Worm (Caenorhabditis elegans): ENCODE results near the gene nspb-5.
A peak's percentile ranks its signal among the peaks of the same experiment; 100 is the strongest.
"Not testable (repeated sequence)": the region's sequence is repeated elsewhere in the genome, so short reads cannot be mapped to it uniquely, and the experiment has no call there.

The nspb-5 gene

ce11 chrIV:6585397-6585921 lies 13.4 kb upstream of the nspb-5 start, which contains the start of the genes F38A5.2 and dnj-11 (continued):
- peak; percentile 58 for TF ChIP-seq hlh-11 (tag; optimal IDR thresholded peaks at IDR 0.05)
- TF ChIP-seq pha-4 (GFP tag; IDR thresholded peaks at IDR 0.05): no peak
- peak; percentile 80 for TF ChIP-seq pha-4 (tag; optimal IDR thresholded peaks at IDR 0.05)
- TF ChIP-seq ztf-11 (tag; optimal IDR thresholded peaks at IDR 0.05): no peak
- TF ChIP-seq zip-2 (tag; optimal IDR thresholded peaks at IDR 0.05): no peak
- TF ChIP-seq ces-1 (GFP tag; optimal IDR thresholded peaks at IDR 0.05): no peak
- TF ChIP-seq aha-1 (tag): peak; percentile 95
- no peak for TF ChIP-seq ceh-32 (tag; optimal IDR thresholded peaks at IDR 0.05; ENCODE audit: poor library complexity)
- no peak for TF ChIP-seq ceh-28 (tag; optimal IDR thresholded peaks at IDR 0.05)
- TF ChIP-seq lir-3 (tag; optimal IDR thresholded peaks at IDR 0.05): no peak
- peak; percentile 66 for TF ChIP-seq snpc-1.2 (GFP tag; IDR thresholded peaks at IDR 0.05)
- no peak for TF ChIP-seq pqm-1 (tag; optimal IDR thresholded peaks at IDR 0.05)

- peak; percentile 51; the same call in 1 of the 2 replicates for TF ChIP-seq snpc-1.2 (GFP tag; IDR thresholded peaks at IDR 0.05)
- no peak for TF ChIP-seq nhr-48 (tag; optimal IDR thresholded peaks at IDR 0.05)
- TF ChIP-seq ctbp-1 (GFP tag; IDR thresholded peaks at IDR 0.05): no peak
- TF ChIP-seq lin-39 (tag; optimal IDR thresholded peaks at IDR 0.05): no peak
- TF ChIP-seq unc-62 (GFP tag; optimal IDR thresholded peaks at IDR 0.05 in 1 of 2): no peak
- no peak for TF ChIP-seq unc-62 (tag; optimal IDR thresholded peaks at IDR 0.05)
- TF ChIP-seq lin-38 (GFP tag; IDR thresholded peaks at IDR 0.05): 0 out of 2 replicates have a peak, but pooled peaks have one; percentile 14
- no peak for TF ChIP-seq egl-27 (tag; optimal IDR thresholded peaks at IDR 0.05)
- no peak for TF ChIP-seq nhr-10 (tag; optimal IDR thresholded peaks at IDR 0.05)
- TF ChIP-seq daf-12 (tag; optimal IDR thresholded peaks at IDR 0.05): no peak
- TF ChIP-seq hmg-1.1 (GFP tag; IDR thresholded peaks at IDR 0.05): no peak
- TF ChIP-seq dve-1 (tag; optimal IDR thresholded peaks at IDR 0.05; ENCODE audit: insufficient read depth): no peak
- no peak for TF ChIP-seq zip-11 (GFP tag; IDR thresholded peaks at IDR 0.05)
- TF ChIP-seq madf-5 (GFP tag; IDR thresholded peaks at IDR 0.05): no peak
- no peak for TF ChIP-seq pqm-1 (tag; optimal IDR thresholded peaks at IDR 0.05)
These were observed 10.7 kb upstream of the nspb-5 start for ce11 chrIV:6588080-6588613.

- TF ChIP-seq php-3 (GFP tag; IDR thresholded peaks at IDR 0.05) (peak; percentile 65), pqm-1 (tag; optimal IDR thresholded peaks at IDR 0.05) (peak; percentile 80), dmd-9 (GFP tag; IDR thresholded peaks at IDR 0.05) (no peak), dmd-6 (GFP tag; IDR thresholded peaks at IDR 0.05) (peak; percentile 73), daf-16 (GFP tag; optimal IDR thresholded peaks at IDR 0.05) (no peak), daf-16 (tag; optimal IDR thresholded peaks at IDR 0.05) (peak; percentile 33), nhr-28 (tag; optimal IDR thresholded peaks at IDR 0.05) (peak; percentile 50), saeg-2 (GFP tag; IDR thresholded peaks at IDR 0.05) (no peak)
These were observed 8.8 kb upstream of the nspb-5 start, which contains the start of the genes lec-11 and irld-7 for ce11 chrIV:6590029-6590428. TSS of gene lec-11 (minus strand) at chrIV:6590154. TSS of gene irld-7 (plus strand) at chrIV:6590360.

ce11 chrIV:6591010-6591746 lies 7.7 kb upstream of the nspb-5 start, which contains the start of the genes nspb-1 and nspb-2:
TSS of gene nspb-1 (minus strand) at chrIV:6591110.
TSS of gene nspb-2 (plus strand) at chrIV:6591696.
- not testable (repeated sequence) for TF ChIP-seq nhr-11 (tag; optimal IDR thresholded peaks at IDR 0.05); ZK546.5 (tag; optimal IDR thresholded peaks at IDR 0.05); lim-7 (GFP tag; IDR thresholded peaks at IDR 0.05)
